Worm (Caenorhabditis elegans) whole organism, late embryonic: Measurements from ENCODE around the gene cee-1.

Experiments
- ama-1 ChIP-seq: fragments of 150-350 bp; optimal IDR thresholded peaks from 2 replicates; lab custom pipeline; 2014
- dmd-4 ChIP-seq: sonication (generic microtip); optimal IDR thresholded peaks from 2 replicates; lab custom pipeline; 2016; ENCODE audit warnings: borderline replicate concordance, missing genetic modification characterization, missing compliant biosample characterization
- fkh-10 ChIP-seq: fragments of 150-350 bp; optimal IDR thresholded peaks from 2 replicates; lab custom pipeline; 2014; ENCODE audit warnings: missing biosample characterization, missing genetic modification reagents, missing genetic modification characterization
- syd-9 ChIP-seq: sonication (generic microtip); optimal IDR thresholded peaks from 2 replicates; lab custom pipeline; 2016; ENCODE audit warnings: mild to moderate bottlenecking, missing genetic modification characterization, moderate library complexity, missing compliant biosample characterization

ce11 chrIII:4899728-4900127 is 12.8 kb upstream of the cee-1 start:
- TF ChIP-seq syd-9 (peak; percentile 70), fkh-10 (GFP tag; lab: Kevin White, UChicago) (peak; percentile 72), ama-1 (lab: Kevin White, UChicago) (no peak), dmd-4 (tag; lab: Kevin White, UChicago) (peak; percentile 85)
